Worm (Caenorhabditis elegans) whole organism, L2 larva: ENCODE data around the gene K10B4.1.
"Not testable (repeated sequence)": the region's sequence is repeated elsewhere in the genome, so short reads cannot be mapped to it uniquely, and the experiment has no call there.

Source experiments
- F13H6.1 ChIP-seq: sonication (generic microtip); optimal IDR thresholded peaks from 2 replicates; lab custom pipeline; 2016; ENCODE audit warnings: missing genetic modification characterization, missing compliant biosample characterization
- ZK546.5 ChIP-seq: sonication (generic microtip); optimal IDR thresholded peaks from 2 replicates; lab custom pipeline; 2017; ENCODE audit warnings: missing biosample characterization, missing genetic modification characterization
- aly-2 ChIP-seq: fragments of 150-350 bp; optimal IDR thresholded peaks from 2 replicates; lab custom pipeline; 2014; ENCODE audit warnings: missing biosample characterization, missing genetic modification characterization
- elt-1 ChIP-seq: fragments of 150-350 bp; optimal IDR thresholded peaks from 2 replicates; lab custom pipeline; 2014; ENCODE audit warnings: missing biosample characterization, missing genetic modification characterization
- lin-13 ChIP-seq: fragments of 150-350 bp; optimal IDR thresholded peaks from 2 replicates; lab custom pipeline; 2014; ENCODE audit warnings: missing biosample characterization, missing genetic modification reagents, missing genetic modification characterization
- nhr-12 ChIP-seq: fragments of 150-350 bp; optimal IDR thresholded peaks from 2 replicates; lab custom pipeline; 2014; ENCODE audit warnings: missing biosample characterization, missing genetic modification characterization
- nhr-77 ChIP-seq: fragments of 150-350 bp; optimal IDR thresholded peaks from 2 replicates; lab custom pipeline; 2014; ENCODE audit warnings: missing biosample characterization, missing genetic modification characterization
- snpc-4 ChIP-seq: fragments of 150-350 bp; optimal IDR thresholded peaks from 2 replicates; lab custom pipeline; 2014; ENCODE audit warnings: missing biosample characterization, missing genetic modification characterization
- unc-62 ChIP-seq: fragments of 150-350 bp; optimal IDR thresholded peaks from 2 replicates; lab custom pipeline; 2014; ENCODE audit warnings: missing biosample characterization, missing genetic modification reagents, missing genetic modification characterization

DNA sequence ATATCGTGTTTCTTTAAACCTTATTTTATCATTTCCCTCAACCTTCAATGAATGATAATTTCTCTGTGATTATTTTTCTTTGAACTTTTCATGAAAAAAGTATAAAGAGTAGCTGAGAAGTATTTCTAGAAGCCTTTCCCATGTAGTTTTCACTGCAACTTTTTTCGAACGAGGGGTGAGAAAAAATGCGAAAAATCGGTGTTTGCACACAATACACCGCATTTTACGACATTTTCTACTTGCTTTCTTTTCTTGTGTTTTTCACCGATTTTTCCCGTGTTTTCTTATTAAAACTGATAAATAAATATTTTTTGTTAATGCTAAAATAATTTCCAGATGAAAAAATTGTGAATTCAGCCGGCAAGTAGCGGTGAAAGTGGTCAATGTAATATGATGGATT lies 36.4 kb upstream of the K10B4.1 start, which contains the start of gene C50D2.10:
- not testable (repeated sequence) for TF ChIP-seq snpc-4 (tag; lab: Kevin White, UChicago); lin-13 (GFP tag; lab: Kevin White, UChicago); aly-2; F13H6.1 (tag; lab: Kevin White, UChicago); nhr-77 (tag; lab: Kevin White, UChicago); unc-62 (GFP tag; lab: Kevin White, UChicago); elt-1 (tag; lab: Kevin White, UChicago); nhr-12 (tag; lab: Kevin White, UChicago); ZK546.5
